Fruit fly (Drosophila melanogaster): ENCODE results near the gene mRpS18A.

Gene mRpS18A

DNA sequence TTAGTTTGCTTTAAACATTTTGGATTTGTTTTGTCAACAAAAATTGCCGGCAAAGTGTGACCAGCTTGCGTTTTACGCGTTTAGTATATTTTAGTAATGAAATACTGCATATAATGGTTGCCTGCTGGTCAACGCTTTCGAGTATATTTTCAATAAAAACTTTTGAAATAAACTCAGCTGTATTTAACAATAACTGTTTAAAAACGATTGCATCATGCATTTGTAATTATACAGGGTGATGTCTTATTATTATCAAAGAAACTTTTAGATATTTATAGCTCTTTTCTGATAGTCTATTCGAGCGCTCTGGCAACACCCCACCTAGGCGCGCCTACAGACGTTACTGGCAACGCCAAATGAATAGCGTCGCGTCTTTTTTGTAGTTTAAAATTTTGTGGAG lies 1.4 kb upstream of the mRpS18A start, which contains the start of gene Cenp-C (continued):
- TF ChIP-seq Abd-B (GFP tag; optimal IDR thresholded peaks at IDR 0.05) = peak; percentile 55
- no peak for TF ChIP-seq CG5953 (GFP tag; IDR thresholded peaks at IDR 0.05)
- TF ChIP-seq CG18476 (GFP tag; optimal IDR thresholded peaks at IDR 0.05) = peak; percentile 41
- no peak for TF ChIP-seq tup (GFP tag; optimal IDR thresholded peaks at IDR 0.05)
- peak; percentile 22 for TF ChIP-seq CG10654 (GFP tag; optimal IDR thresholded peaks at IDR 0.05)
- no peak for TF ChIP-seq corto (GFP tag; optimal IDR thresholded peaks at IDR 0.05)
- 0 out of 3 replicates have a peak, but pooled peaks have one; percentile 25 for TF ChIP-seq zfh1 (GFP tag; IDR thresholded peaks at IDR 0.05)
- TF ChIP-seq CG2199 (GFP tag; IDR thresholded peaks at IDR 0.05) = no peak
- no peak for TF ChIP-seq lbe (GFP tag; optimal IDR thresholded peaks at IDR 0.05)
- peak; percentile 18 for TF ChIP-seq NfI (GFP tag; optimal IDR thresholded peaks at IDR 0.05)
- TF ChIP-seq Camta (GFP tag; optimal IDR thresholded peaks at IDR 0.05) = peak; percentile 23
- TF ChIP-seq Hsf (GFP tag; optimal IDR thresholded peaks at IDR 0.05) = peak; percentile 29
- no peak for TF ChIP-seq Xrp1 (GFP tag; IDR thresholded peaks at IDR 0.05)
- peak; percentile 21; the same call in 1 of the 2 replicates for TF ChIP-seq ssp (GFP tag; IDR thresholded peaks at IDR 0.05)
- TF ChIP-seq Bdp1 (GFP tag; optimal IDR thresholded peaks at IDR 0.05) = no peak
- no peak for TF ChIP-seq CG18619 (GFP tag; optimal IDR thresholded peaks at IDR 0.05)
- TF ChIP-seq CG4617 (GFP tag; optimal IDR thresholded peaks at IDR 0.05; ENCODE audit: borderline replicate concordance) = peak; percentile 41
- TF ChIP-seq wdn (GFP tag; IDR thresholded peaks at IDR 0.05) = no peak
- no peak for TF ChIP-seq CG9437 (GFP tag; optimal IDR thresholded peaks at IDR 0.05)
- no peak for TF ChIP-seq MTF-1 (GFP tag; optimal IDR thresholded peaks at IDR 0.05; ENCODE audit: borderline replicate concordance)
- TF ChIP-seq CG17912 (GFP tag; optimal IDR thresholded peaks at IDR 0.05) = no peak
- TF ChIP-seq al (GFP tag; IDR thresholded peaks at IDR 0.05) = 0 out of 2 replicates have a peak, but pooled peaks have one; percentile 27
- TF ChIP-seq CG7928 (GFP tag; optimal IDR thresholded peaks at IDR 0.05) = no peak
- no peak for TF ChIP-seq CG14014 (GFP tag; IDR thresholded peaks at IDR 0.05)
- no peak for TF ChIP-seq CG3065 (GFP tag; optimal IDR thresholded peaks at IDR 0.05)
- no peak for TF ChIP-seq prd (optimal IDR thresholded peaks at IDR 0.05)
- peak; percentile 47; the same call in 2 of the 3 replicates for TF ChIP-seq prd (GFP tag; IDR thresholded peaks at IDR 0.05)
- TF ChIP-seq CG9609 (GFP tag; optimal IDR thresholded peaks at IDR 0.05) = no peak
- TF ChIP-seq CG13287 (GFP tag; IDR thresholded peaks at IDR 0.05; ENCODE audit: partially characterized antibody) = peak; percentile 46
- no peak for TF ChIP-seq CG1832 (GFP tag; optimal IDR thresholded peaks at IDR 0.05)
- peak; percentile 35 for TF ChIP-seq pho (GFP tag; optimal IDR thresholded peaks at IDR 0.05)
- TF ChIP-seq Med (GFP tag) = peak; percentile 87
- peak; percentile 25 for TF ChIP-seq CG17186 (GFP tag; optimal IDR thresholded peaks at IDR 0.05)
- no peak for TF ChIP-seq gsb (GFP tag; IDR thresholded peaks at IDR 0.05)
- TF ChIP-seq slbo (GFP tag; IDR thresholded peaks at IDR 0.05) = peak; percentile 57; the same call in 1 of the 2 replicates
- peak; percentile 56 for TF ChIP-seq knrl (GFP tag; IDR thresholded peaks at IDR 0.05; ENCODE audit: partially characterized antibody)
- no peak for TF ChIP-seq gcm (GFP tag; optimal IDR thresholded peaks at IDR 0.05)
- peak; percentile 33 for TF ChIP-seq bab2 (GFP tag; optimal IDR thresholded peaks at IDR 0.05)
- no peak for TF ChIP-seq Poxn (GFP tag; IDR thresholded peaks at IDR 0.05)
- peak; percentile 40 for TF ChIP-seq Lhr (GFP tag; optimal IDR thresholded peaks at IDR 0.05)
- no peak for TF ChIP-seq dmrt99B (tag; optimal IDR thresholded peaks at IDR 0.05)
- no peak for TF ChIP-seq CG7963 (GFP tag; IDR thresholded peaks at IDR 0.05; ENCODE audit: partially characterized antibody)
- TF ChIP-seq bcd (GFP tag; optimal IDR thresholded peaks at IDR 0.05) = peak; percentile 17
- peak; percentile 44 for TF ChIP-seq Dip3 (GFP tag; optimal IDR thresholded peaks at IDR 0.05)
- peak; percentile 17 for TF ChIP-seq Hr3 (GFP tag; optimal IDR thresholded peaks at IDR 0.05)
- TF ChIP-seq zen (tag; optimal IDR thresholded peaks at IDR 0.05) = peak; percentile 17
- no peak for TF ChIP-seq B-H2 (GFP tag; optimal IDR thresholded peaks at IDR 0.05)
- TF ChIP-seq HHEX (GFP tag; optimal IDR thresholded peaks at IDR 0.05) = no peak
- peak; percentile 38 for TF ChIP-seq Antp (GFP tag; optimal IDR thresholded peaks at IDR 0.05)
- no peak for TF ChIP-seq sim (GFP tag; IDR thresholded peaks at IDR 0.05)
- TF ChIP-seq ash1 (GFP tag; optimal IDR thresholded peaks at IDR 0.05) = no peak

All from whole organism, embryonic.